Fruit fly (Drosophila melanogaster) whole organism, adult: ENCODE data around the gene Ddx56.
A peak's percentile ranks its signal among the peaks of the same experiment; 100 is the strongest.

Experiments used
- CG12768 ChIP-seq: fragments of 200-800 bp; sonication (Bioruptor generic); optimal IDR thresholded peaks from 2 replicates; lab custom pipeline; 2017; ENCODE audit warnings: missing biosample characterization, missing genetic modification characterization, mild to moderate bottlenecking, moderate library complexity, missing genetic modification reagents
- CG14711 ChIP-seq: fragments of 200-800 bp; sonication (Bioruptor generic); optimal IDR thresholded peaks from 2 replicates; lab custom pipeline; 2018; ENCODE audit warnings: missing biosample characterization, mild to moderate bottlenecking, missing genetic modification characterization, moderate library complexity
- CG7101 ChIP-seq: fragments of 200-800 bp; sonication (Bioruptor generic); optimal IDR thresholded peaks from 2 replicates; lab custom pipeline; 2018; ENCODE audit warnings: missing biosample characterization, mild to moderate bottlenecking, missing genetic modification characterization, moderate library complexity
- Clk ChIP-seq: fragments of 200-800 bp; sonication (Bioruptor generic); optimal IDR thresholded peaks from 2 replicates; lab custom pipeline; 2017; ENCODE audit warnings: missing biosample characterization, missing genetic modification characterization
- Crg-1 ChIP-seq: fragments of 200-800 bp; sonication (Bioruptor generic); optimal IDR thresholded peaks from 2 replicates; lab custom pipeline; 2016; ENCODE audit warnings: missing biosample characterization, missing genetic modification characterization
- Mnt ChIP-seq: fragments of 200-800 bp; sonication (Bioruptor generic); optimal IDR thresholded peaks from 2 replicates; lab custom pipeline; 2016; ENCODE audit warnings: missing biosample characterization, mild to moderate bottlenecking, missing genetic modification characterization
- bab1 ChIP-seq: fragments of 200-800 bp; sonication (Bioruptor generic); optimal IDR thresholded peaks from 3 replicates; lab custom pipeline; 2019; ENCODE audit warnings: missing biosample characterization, mild to moderate bottlenecking, missing genetic modification characterization, moderate library complexity
- cnc ChIP-seq, 2 experiments: fragments of >200 bp; optimal IDR thresholded peaks; 2 replicates each; lab custom pipeline; 2017
- ovo ChIP-seq: fragments of 200-800 bp; sonication (Bioruptor generic); optimal IDR thresholded peaks from 2 replicates; lab custom pipeline; 2016; ENCODE audit warnings: missing biosample characterization, missing genetic modification characterization
- pad ChIP-seq: fragments of 200-800 bp; sonication (Bioruptor generic); optimal IDR thresholded peaks from 3 replicates; lab custom pipeline; 2017; ENCODE audit warnings: missing biosample characterization, missing genetic modification characterization, mild to moderate bottlenecking, moderate library complexity, missing genetic modification reagents
- toe ChIP-seq: fragments of 200-800 bp; sonication (Bioruptor generic); optimal IDR thresholded peaks from 2 replicates; lab custom pipeline; 2016; ENCODE audit warnings: missing biosample characterization, missing genetic modification characterization

dm6 chrX:21338153-21338552 lies 49.6 kb downstream of the Ddx56 start:
- TF ChIP-seq cnc (optimal IDR thresholded peaks at IDR 0.05; lab: Kevin White, UChicago), result no peak
- TF ChIP-seq Clk, result no peak
- peak; percentile 18 for TF ChIP-seq ovo
- no peak for TF ChIP-seq CG12768 (GFP tag; lab: Kevin White, UChicago)
- no peak for TF ChIP-seq CG7101 (tag; lab: Kevin White, UChicago)
- no peak for TF ChIP-seq pad (GFP tag; lab: Kevin White, UChicago)
- TF ChIP-seq bab1, result no peak
- no peak for TF ChIP-seq Mnt (GFP tag; lab: Kevin White, UChicago)
- TF ChIP-seq Crg-1, result no peak
- no peak for TF ChIP-seq toe
- TF ChIP-seq CG14711 (tag; lab: Kevin White, UChicago), result no peak
